Worm (Caenorhabditis elegans) whole organism, young adult: ENCODE measurements around the gene hrg-10.

Source experiments
- Y67H2A.10 ChIP-seq: fragments of 200-800 bp; sonication (Bioruptor generic); conservative IDR thresholded peaks from 2 replicates; pipeline ENCODE4 v1.3.6; 2022; ENCODE audit warnings: missing genetic modification reagents, missing genetic modification characterization, missing compliant biosample characterization
- ama-1 ChIP-seq, 3 experiments: fragments of 150-350 bp in 1 of 3; sonication (generic microtip) in 2 of 3; optimal IDR thresholded peaks; 2 replicates each; lab custom pipeline; 2014 to 2018; ENCODE audit warnings: missing biosample characterization in 2 of 3, missing genetic modification characterization in 2 of 3, missing genetic modification reagents in 2 of 3
- madf-3 ChIP-seq: fragments of 200-800 bp; sonication (Bioruptor generic); IDR thresholded peaks from 2 replicates; pipeline ENCODE4 v1.3.6; 2022; ENCODE audit warnings: missing genetic modification reagents, missing genetic modification characterization, missing compliant biosample characterization
- mel-28 ChIP-seq: sonication (generic microtip); optimal IDR thresholded peaks from 2 replicates; lab custom pipeline; 2016; ENCODE audit warnings: borderline replicate concordance, mild to moderate bottlenecking, missing genetic modification characterization, missing compliant biosample characterization
- ztf-22 ChIP-seq: fragments of 200-800 bp; sonication (Bioruptor generic); optimal IDR thresholded peaks from 2 replicates; lab custom pipeline; 2018; ENCODE audit warnings: mild to moderate bottlenecking, missing genetic modification characterization, moderate library complexity, missing compliant biosample characterization

ce11 chrV:18990238-18990901, 33.3 kb upstream of the hrg-10 start, which contains the start of the genes reps-1 and Y39B6A.37:
- TF ChIP-seq ama-1 (optimal IDR thresholded peaks at IDR 0.05; lab: Kevin White, UChicago) = no peak
- TF ChIP-seq ama-1 (GFP tag; optimal IDR thresholded peaks at IDR 0.05; lab: Kevin White, UChicago) = no peak
- no peak for TF ChIP-seq ztf-22 (GFP tag; lab: Kevin White, UChicago)
- TF ChIP-seq mel-28 (tag; lab: Kevin White, UChicago) = no peak
- TF ChIP-seq Y67H2A.10 (GFP tag; lab: Robert Waterston, UW) = no peak
- no peak for TF ChIP-seq madf-3
